Worm (Caenorhabditis elegans): Measurements from ENCODE around the gene trim-21.
"Not testable (repeated sequence)": the region's sequence is repeated elsewhere in the genome, so short reads cannot be mapped to it uniquely, and the experiment has no call there.

The trim-21 gene

ce11 chrII:2284703-2285102, 27.9 kb downstream of the trim-21 start:
- TF ChIP-seq flt-1 (GFP tag; IDR thresholded peaks at IDR 0.05) (no peak), tbx-11 (GFP tag; IDR thresholded peaks at IDR 0.05) (no peak), hmbx-1 (tag; optimal IDR thresholded peaks at IDR 0.05) (no peak), hmg-4 (GFP tag; optimal IDR thresholded peaks at IDR 0.05) (no peak), B0310.2 (tag; optimal IDR thresholded peaks at IDR 0.05) (no peak)

- TF ChIP-seq hmbx-1 (tag; optimal IDR thresholded peaks at IDR 0.05); aly-1 (tag; optimal IDR thresholded peaks at IDR 0.05); scrt-1 (GFP tag; IDR thresholded peaks at IDR 0.05): not testable (repeated sequence)
Measured at ce11 chrII:2282599-2282998, 30.0 kb downstream of the trim-21 start, which contains the start of gene K09F6.9. Gene K09F6.9, minus strand, starts transcription at chrII:2282699.

ce11 chrII:2279839-2280238, 32.8 kb downstream of the trim-21 start, which contains the start of gene K09F6.11:
Gene K09F6.11, plus strand, starts transcription at chrII:2280139.
- TF ChIP-seq tbx-37 (GFP tag; conservative IDR thresholded peaks at IDR 0.05) (no peak), hmbx-1 (tag; optimal IDR thresholded peaks at IDR 0.05) (no peak), hnd-1 (tag; optimal IDR thresholded peaks at IDR 0.05) (no peak), ceh-13 (GFP tag; optimal IDR thresholded peaks at IDR 0.05) (no peak), ama-1 (optimal IDR thresholded peaks at IDR 0.05) (no peak), aly-1 (tag; optimal IDR thresholded peaks at IDR 0.05) (no peak), tra-4 (tag; optimal IDR thresholded peaks at IDR 0.05) (no peak), scrt-1 (GFP tag; IDR thresholded peaks at IDR 0.05) (no peak), hmg-4 (GFP tag; optimal IDR thresholded peaks at IDR 0.05) (no peak), F13C5.2 (tag; optimal IDR thresholded peaks at IDR 0.05) (no peak), sea-1 (GFP tag; conservative IDR thresholded peaks at IDR 0.05) (no peak)

ce11 chrII:2279263-2279662, 33.4 kb downstream of the trim-21 start, which contains the start of gene K09F6.6:
Gene K09F6.6, minus strand, starts transcription at chrII:2279305.
- TF ChIP-seq scrt-1 (GFP tag; IDR thresholded peaks at IDR 0.05): no peak
- no peak for TF ChIP-seq B0310.2 (tag; optimal IDR thresholded peaks at IDR 0.05)
- TF ChIP-seq hmg-4 (GFP tag; optimal IDR thresholded peaks at IDR 0.05): no peak
- no peak for TF ChIP-seq hmbx-1 (tag; optimal IDR thresholded peaks at IDR 0.05)
- no peak for TF ChIP-seq pes-1 (GFP tag; IDR thresholded peaks at IDR 0.05)
- TF ChIP-seq sea-1 (GFP tag; conservative IDR thresholded peaks at IDR 0.05): no peak
- no peak for TF ChIP-seq tbx-37 (GFP tag; conservative IDR thresholded peaks at IDR 0.05)
- TF ChIP-seq ets-7 (tag; optimal IDR thresholded peaks at IDR 0.05): no peak
- no peak for TF ChIP-seq aly-1 (tag; optimal IDR thresholded peaks at IDR 0.05)
- no peak for TF ChIP-seq flt-1 (GFP tag; IDR thresholded peaks at IDR 0.05)
- no peak for TF ChIP-seq F13C5.2 (tag; optimal IDR thresholded peaks at IDR 0.05)
- no peak for TF ChIP-seq tbx-11 (GFP tag; IDR thresholded peaks at IDR 0.05)
- TF ChIP-seq ama-1 (optimal IDR thresholded peaks at IDR 0.05): no peak
- no peak for TF ChIP-seq hnd-1 (tag; optimal IDR thresholded peaks at IDR 0.05)
- no peak for TF ChIP-seq tra-4 (tag; optimal IDR thresholded peaks at IDR 0.05)

- TF ChIP-seq tbx-37 (GFP tag; conservative IDR thresholded peaks at IDR 0.05) (no peak), flt-1 (GFP tag; IDR thresholded peaks at IDR 0.05) (no peak), tbx-11 (GFP tag; IDR thresholded peaks at IDR 0.05) (no peak), ceh-13 (GFP tag; optimal IDR thresholded peaks at IDR 0.05) (no peak), hnd-1 (tag; optimal IDR thresholded peaks at IDR 0.05) (no peak), hmg-4 (GFP tag; optimal IDR thresholded peaks at IDR 0.05) (no peak), hmbx-1 (tag; optimal IDR thresholded peaks at IDR 0.05) (no peak), sea-1 (GFP tag; conservative IDR thresholded peaks at IDR 0.05) (no peak), scrt-1 (GFP tag; IDR thresholded peaks at IDR 0.05) (no peak), tra-4 (tag; optimal IDR thresholded peaks at IDR 0.05) (no peak), F13C5.2 (tag; optimal IDR thresholded peaks at IDR 0.05) (no peak), B0310.2 (tag; optimal IDR thresholded peaks at IDR 0.05) (no peak), ama-1 (optimal IDR thresholded peaks at IDR 0.05) (no peak), aly-1 (tag; optimal IDR thresholded peaks at IDR 0.05) (no peak), pes-1 (GFP tag; IDR thresholded peaks at IDR 0.05) (no peak), ceh-36 (tag; optimal IDR thresholded peaks at IDR 0.05) (no peak), ets-7 (tag; optimal IDR thresholded peaks at IDR 0.05) (no peak)
Measured at ce11 chrII:2277418-2277817, 35.2 kb downstream of the trim-21 start, which contains the start of gene K09F6.15. Gene K09F6.15, minus strand, starts transcription at chrII:2277518.

- no peak for TF ChIP-seq tbx-37 (GFP tag; conservative IDR thresholded peaks at IDR 0.05)
- no peak for TF ChIP-seq ceh-36 (tag; optimal IDR thresholded peaks at IDR 0.05)
- no peak for TF ChIP-seq ceh-13 (GFP tag; optimal IDR thresholded peaks at IDR 0.05)
- no peak for TF ChIP-seq pes-1 (GFP tag; IDR thresholded peaks at IDR 0.05)
- no peak for TF ChIP-seq tra-4 (tag; optimal IDR thresholded peaks at IDR 0.05)
- TF ChIP-seq hnd-1 (tag; optimal IDR thresholded peaks at IDR 0.05): no peak
- no peak for TF ChIP-seq scrt-1 (GFP tag; IDR thresholded peaks at IDR 0.05)
- TF ChIP-seq aly-1 (tag; optimal IDR thresholded peaks at IDR 0.05): no peak
- no peak for TF ChIP-seq sea-1 (GFP tag; conservative IDR thresholded peaks at IDR 0.05)
- TF ChIP-seq ama-1 (optimal IDR thresholded peaks at IDR 0.05): no peak
- no peak for TF ChIP-seq ets-7 (tag; optimal IDR thresholded peaks at IDR 0.05)
- TF ChIP-seq flt-1 (GFP tag; IDR thresholded peaks at IDR 0.05): no peak
- TF ChIP-seq hmbx-1 (tag; optimal IDR thresholded peaks at IDR 0.05): no peak
- no peak for TF ChIP-seq F13C5.2 (tag; optimal IDR thresholded peaks at IDR 0.05)
- no peak for TF ChIP-seq B0310.2 (tag; optimal IDR thresholded peaks at IDR 0.05)
- TF ChIP-seq hmg-4 (GFP tag; optimal IDR thresholded peaks at IDR 0.05): no peak
- TF ChIP-seq tbx-11 (GFP tag; IDR thresholded peaks at IDR 0.05): no peak
Measured at ce11 chrII:2273750-2274149, 38.9 kb downstream of the trim-21 start.
